Fruit fly (Drosophila melanogaster) whole organism, embryonic: ENCODE data around the gene CG8301.

Experiments
- BEAF-32 ChIP-seq: fragments of 200-800 bp; sonication (Bioruptor generic); optimal IDR thresholded peaks from 3 replicates; lab custom pipeline; 2017; ENCODE audit warnings: missing biosample characterization, missing genetic modification characterization, mild to moderate bottlenecking, moderate library complexity, missing genetic modification reagents
- CG1024 ChIP-seq: fragments of 200-800 bp; sonication (Bioruptor generic); IDR thresholded peaks from 2 replicates; pipeline ENCODE4 v1.3.6; 2022; ENCODE audit warnings: missing biosample characterization, missing genetic modification characterization
- CG11695 ChIP-seq: fragments of 200-800 bp; sonication (Bioruptor generic); IDR thresholded peaks from 3 replicates; pipeline ENCODE4 v1.3.6; 2022; ENCODE audit warnings: missing biosample characterization, missing genetic modification characterization
- CG13296 ChIP-seq: fragments of 200-800 bp; sonication (Bioruptor generic); optimal IDR thresholded peaks from 3 replicates; lab custom pipeline; 2018; ENCODE audit warnings: missing biosample characterization, mild to moderate bottlenecking, missing genetic modification characterization
- CG15011 ChIP-seq: fragments of 200-800 bp; sonication (Bioruptor generic); optimal IDR thresholded peaks from 3 replicates; lab custom pipeline; 2018; ENCODE audit warnings: missing biosample characterization, mild to moderate bottlenecking, missing genetic modification characterization
- CG15514 ChIP-seq: fragments of 200-800 bp; sonication (Bioruptor generic); optimal IDR thresholded peaks from 3 replicates; lab custom pipeline; 2017; ENCODE audit warnings: missing biosample characterization, missing genetic modification characterization, mild to moderate bottlenecking, moderate library complexity, missing genetic modification reagents
- CG16815 ChIP-seq: fragments of 200-800 bp; sonication (Bioruptor generic); optimal IDR thresholded peaks from 3 replicates; lab custom pipeline; 2017; ENCODE audit warnings: missing biosample characterization, mild to moderate bottlenecking, missing genetic modification characterization
- CG17612 ChIP-seq: fragments of 200-800 bp; sonication (Bioruptor generic); IDR thresholded peaks from 2 replicates; pipeline ENCODE4 v1.3.6; 2022; ENCODE audit warnings: missing biosample characterization, missing genetic modification characterization
- CG17802 ChIP-seq: fragments of 200-800 bp; sonication (Bioruptor generic); optimal IDR thresholded peaks from 2 replicates; lab custom pipeline; 2018; ENCODE audit warnings: missing biosample characterization, mild to moderate bottlenecking, missing genetic modification characterization, moderate library complexity
- CG1792 ChIP-seq: fragments of 200-800 bp; sonication (Bioruptor generic); optimal IDR thresholded peaks from 2 replicates; lab custom pipeline; 2016; ENCODE audit warnings: missing biosample characterization, missing genetic modification characterization
- CG2116 ChIP-seq: fragments of 200-800 bp; sonication (Bioruptor generic); optimal IDR thresholded peaks from 3 replicates; lab custom pipeline; 2018; ENCODE audit warnings: missing biosample characterization, mild to moderate bottlenecking, missing genetic modification characterization
- CG30020 ChIP-seq: fragments of 200-800 bp; optimal IDR thresholded peaks from 2 replicates; lab custom pipeline; 2019; ENCODE audit warnings: missing biosample characterization, mild to moderate bottlenecking, missing genetic modification characterization, moderate library complexity
- CG33213 ChIP-seq: fragments of 200-800 bp; sonication (Bioruptor generic); optimal IDR thresholded peaks from 3 replicates; lab custom pipeline; 2016; ENCODE audit warnings: missing biosample characterization, missing genetic modification characterization
- CG34376 ChIP-seq: fragments of 200-800 bp; sonication (Bioruptor generic); optimal IDR thresholded peaks from 2 replicates; lab custom pipeline; 2018; ENCODE audit warnings: missing biosample characterization, mild to moderate bottlenecking, missing genetic modification characterization
- CG4360 ChIP-seq: fragments of 200-800 bp; sonication (Bioruptor generic); IDR thresholded peaks from 2 replicates; pipeline ENCODE4 v1.3.6; 2022; ENCODE audit warnings: missing biosample characterization, missing genetic modification characterization
- CG7357 ChIP-seq: fragments of 200-800 bp; sonication (Bioruptor generic); IDR thresholded peaks from 3 replicates; pipeline ENCODE4 v1.3.6; 2022; ENCODE audit warnings: missing biosample characterization, missing genetic modification characterization
- CG7372 ChIP-seq: fragments of 200-800 bp; sonication (Bioruptor generic); IDR thresholded peaks from 2 replicates; pipeline ENCODE4 v1.3.6; 2022; ENCODE audit warnings: missing biosample characterization, missing genetic modification characterization
- CG8478 ChIP-seq: fragments of >200 bp; optimal IDR thresholded peaks from 2 replicates; lab custom pipeline; 2018
- CG9437 ChIP-seq: fragments of 200-800 bp; sonication (Bioruptor generic); optimal IDR thresholded peaks from 2 replicates; lab custom pipeline; 2018; ENCODE audit warnings: missing biosample characterization, mild to moderate bottlenecking, missing genetic modification characterization
- CG9817 ChIP-seq: fragments of 200-800 bp; sonication (Bioruptor generic); optimal IDR thresholded peaks from 2 replicates; lab custom pipeline; 2018; ENCODE audit warnings: missing biosample characterization, mild to moderate bottlenecking, missing genetic modification characterization, moderate library complexity
- Dfd ChIP-seq, 2 experiments: fragments of >200 bp; optimal IDR thresholded peaks; 2 replicates each; lab custom pipeline; 2017; ENCODE audit warnings: missing biosample characterization in 2 of 2, missing genetic modification characterization in 2 of 2
- Eip74EF ChIP-seq, 2 experiments: fragments of 200-800 bp in 1 of 2; fragments of >200 bp in 1 of 2; sonication (Bioruptor generic) in 1 of 2; optimal IDR thresholded peaks; 2 replicates each; lab custom pipeline; 2017 to 2019; ENCODE audit warnings: missing biosample characterization in 2 of 2, missing genetic modification characterization in 2 of 2, mild to moderate bottlenecking in 1 of 2, moderate library complexity in 1 of 2
- Ets65A ChIP-seq: fragments of 200-800 bp; sonication (Bioruptor generic); peaks from one replicate; lab custom pipeline; 2016; ENCODE audit warnings: missing biosample characterization, missing genetic modification characterization
- Ets97D ChIP-seq: fragments of 200-800 bp; sonication (Bioruptor generic); optimal IDR thresholded peaks from 3 replicates; lab custom pipeline; 2016; ENCODE audit warnings: missing biosample characterization, missing genetic modification characterization
- Fer1 ChIP-seq: fragments of 200-800 bp; sonication (Bioruptor generic); optimal IDR thresholded peaks from 2 replicates; lab custom pipeline; 2017; ENCODE audit warnings: missing biosample characterization, mild to moderate bottlenecking, missing genetic modification characterization
- HHEX ChIP-seq: fragments of 200-800 bp; sonication (Bioruptor generic); optimal IDR thresholded peaks from 3 replicates; lab custom pipeline; 2017; ENCODE audit warnings: missing biosample characterization, mild to moderate bottlenecking, missing genetic modification characterization, missing genetic modification reagents
- Lhr ChIP-seq: fragments of 200-800 bp; sonication (Bioruptor generic); optimal IDR thresholded peaks from 3 replicates; lab custom pipeline; 2017; ENCODE audit warnings: mild to moderate bottlenecking, missing biosample characterization, missing genetic modification reagents, missing genetic modification characterization
- Med ChIP-seq: fragments of 200-800 bp; sonication (Bioruptor generic); peaks from one replicate; lab custom pipeline; 2016; ENCODE audit warnings: missing biosample characterization, missing genetic modification characterization, mild to moderate bottlenecking, inconsistent platforms, moderate library complexity
- Myb ChIP-seq: fragments of 200-800 bp; sonication (Bioruptor generic); optimal IDR thresholded peaks from 2 replicates; lab custom pipeline; 2016; ENCODE audit warnings: missing biosample characterization, missing genetic modification characterization
- Trl ChIP-seq, 3 experiments: fragments of >200 bp in 2 of 3; fragments of 200-800 bp in 1 of 3; sonication (Bioruptor generic) in 1 of 3; optimal IDR thresholded peaks; 2 replicates in 1 of 3; 3 replicates in 2 of 3; lab custom pipeline; 2016 to 2017; ENCODE audit warnings: missing biosample characterization in 1 of 3, missing genetic modification characterization in 1 of 3
- ase ChIP-seq: fragments of 200-800 bp; sonication (Bioruptor generic); IDR thresholded peaks from 3 replicates; pipeline ENCODE4 v1.3.6; 2022; ENCODE audit warnings: missing biosample characterization, missing genetic modification characterization
- bcd ChIP-seq: fragments of 200-800 bp; sonication (Bioruptor generic); optimal IDR thresholded peaks from 2 replicates; lab custom pipeline; 2017; ENCODE audit warnings: missing biosample characterization, mild to moderate bottlenecking, missing genetic modification characterization
- ci ChIP-seq: fragments of 200-800 bp; sonication (Bioruptor generic); IDR thresholded peaks from 3 replicates; pipeline ENCODE4 v1.3.6; 2022; ENCODE audit warnings: missing biosample characterization, missing genetic modification characterization
- esg ChIP-seq: fragments of 200-800 bp; sonication (Bioruptor generic); conservative IDR thresholded peaks from 2 replicates; pipeline ENCODE4 v1.3.6; 2022; ENCODE audit warnings: missing biosample characterization, missing genetic modification characterization
- eve ChIP-seq, 2 experiments: fragments of >200 bp; optimal IDR thresholded peaks; 2 replicates each; lab custom pipeline; 2017; ENCODE audit warnings: missing biosample characterization in 2 of 2, missing genetic modification characterization in 2 of 2
- grau ChIP-seq: fragments of 200-800 bp; optimal IDR thresholded peaks from 3 replicates; lab custom pipeline; 2019; ENCODE audit warnings: missing biosample characterization, mild to moderate bottlenecking, missing genetic modification characterization, moderate library complexity
- lola ChIP-seq, 3 experiments: fragments of >200 bp in 2 of 3; fragments of 200-800 bp in 1 of 3; sonication (Bioruptor generic) in 1 of 3; optimal IDR thresholded peaks; 2 replicates each; lab custom pipeline; 2017 to 2019; ENCODE audit warnings: missing biosample characterization in 3 of 3, missing genetic modification characterization in 3 of 3, mild to moderate bottlenecking in 1 of 3, moderate library complexity in 1 of 3
- nau ChIP-seq: fragments of 200-800 bp; sonication (Bioruptor generic); optimal IDR thresholded peaks from 3 replicates; lab custom pipeline; 2017; ENCODE audit warnings: missing biosample characterization, mild to moderate bottlenecking, missing genetic modification characterization, missing genetic modification reagents
- pfk ChIP-seq: fragments of 200-800 bp; sonication (Bioruptor generic); optimal IDR thresholded peaks from 2 replicates; lab custom pipeline; 2018; ENCODE audit warnings: missing biosample characterization, mild to moderate bottlenecking, missing genetic modification characterization, moderate library complexity
- prd ChIP-seq, 3 experiments: fragments of >200 bp in 2 of 3; fragments of 200-800 bp in 1 of 3; sonication (Bioruptor generic) in 1 of 3; optimal IDR thresholded peaks in 2 of 3; IDR thresholded peaks in 1 of 3; 2 replicates in 2 of 3; 3 replicates in 1 of 3; pipeline versions ENCODE4 v1.3.6 to Lab custom; 2017 to 2022; ENCODE audit warnings: missing biosample characterization in 1 of 3, missing genetic modification characterization in 1 of 3
- pzg ChIP-seq: fragments of 200-800 bp; sonication (Bioruptor generic); optimal IDR thresholded peaks from 3 replicates; lab custom pipeline; 2018; ENCODE audit warnings: missing biosample characterization, mild to moderate bottlenecking, missing genetic modification characterization, moderate library complexity
- sens ChIP-seq: fragments of 200-800 bp; sonication (Bioruptor generic); peaks from one replicate; lab custom pipeline; 2016; ENCODE audit warnings: missing biosample characterization, missing genetic modification characterization
- sr ChIP-seq: fragments of 200-800 bp; sonication (Bioruptor generic); IDR thresholded peaks from 3 replicates; pipeline ENCODE4 v1.3.6; 2022; ENCODE audit warnings: missing biosample characterization, missing genetic modification characterization
- ssp ChIP-seq: fragments of 200-800 bp; sonication (Bioruptor generic); IDR thresholded peaks from 2 replicates; pipeline ENCODE4 v1.3.6; 2022; ENCODE audit warnings: missing biosample characterization, missing genetic modification characterization
- stwl ChIP-seq: fragments of 200-800 bp; sonication (Bioruptor generic); optimal IDR thresholded peaks from 3 replicates; lab custom pipeline; 2018; ENCODE audit warnings: missing biosample characterization, mild to moderate bottlenecking, missing genetic modification characterization, moderate library complexity
- trem ChIP-seq: fragments of 200-800 bp; optimal IDR thresholded peaks from 3 replicates; lab custom pipeline; 2019; ENCODE audit warnings: missing biosample characterization, mild to moderate bottlenecking, missing genetic modification characterization, moderate library complexity
- zfh2 ChIP-seq: fragments of 200-800 bp; sonication (Bioruptor generic); optimal IDR thresholded peaks from 2 replicates; lab custom pipeline; 2016; ENCODE audit warnings: missing biosample characterization, missing genetic modification characterization

CG8301 gene

DNA sequence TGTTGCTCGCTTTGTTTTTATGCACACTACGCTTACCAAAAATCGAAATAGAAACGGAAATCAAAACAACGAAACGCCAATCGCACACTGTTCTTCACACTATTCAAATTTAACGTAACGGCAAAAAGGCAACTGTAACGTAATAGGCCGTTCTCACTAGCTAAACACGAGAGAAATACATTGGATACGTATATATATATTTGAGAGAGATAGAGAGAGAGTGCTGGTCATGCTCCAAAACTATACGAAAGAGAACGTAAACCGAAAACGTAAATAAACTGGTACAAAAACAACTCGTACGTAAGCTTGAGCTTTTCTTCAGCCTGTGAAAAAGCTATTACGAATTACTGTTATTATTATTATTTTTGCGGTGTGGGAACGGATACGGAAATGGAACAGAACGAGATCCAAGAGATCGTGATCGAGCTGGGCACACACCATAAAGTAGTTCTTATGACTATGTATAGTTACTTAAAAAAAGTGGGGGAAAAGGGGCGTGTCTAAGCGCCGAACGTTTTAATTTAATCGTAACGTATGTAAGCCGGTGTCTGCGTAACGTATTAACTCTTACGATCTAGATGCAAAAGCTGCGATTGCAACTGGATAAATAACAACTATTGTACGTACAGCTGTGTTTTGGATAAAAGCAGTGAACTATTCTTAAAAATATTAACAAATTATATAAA lies 37.5 kb upstream of the CG8301 start:
- no peak for TF ChIP-seq CG15011 (GFP tag; lab: Kevin White, UChicago)
- peak; percentile 79 for TF ChIP-seq sens (GFP tag; lab: Kevin White, UChicago)
- TF ChIP-seq CG33213 (GFP tag; lab: Kevin White, UChicago): peak; percentile 40
- peak in 1 of 2 experiments; percentile 72 for TF ChIP-seq eve (GFP tag; optimal IDR thresholded peaks at IDR 0.05; lab: Kevin White, UChicago)
- TF ChIP-seq CG9437 (GFP tag; lab: Kevin White, UChicago): peak; percentile 99
- peak in 1 of 2 experiments; percentile 48 for TF ChIP-seq Eip74EF (GFP tag; optimal IDR thresholded peaks at IDR 0.05; lab: Kevin White, UChicago)
- TF ChIP-seq Fer1: no peak
- TF ChIP-seq lola (GFP tag; optimal IDR thresholded peaks at IDR 0.05; lab: Kevin White, UChicago): peak in 1 of 3 experiments; percentile 78
- TF ChIP-seq stwl (tag; lab: Kevin White, UChicago): peak; percentile 54
- peak; percentile 61 for TF ChIP-seq Med
- TF ChIP-seq sr (GFP tag; lab: Robert Waterston, UW): no peak
- TF ChIP-seq ssp: peak; percentile 80
- TF ChIP-seq CG11695 (GFP tag; lab: Robert Waterston, UW): 0 out of 3 replicates have a peak, but pooled peaks have one; percentile 6
- TF ChIP-seq ci (GFP tag; lab: Robert Waterston, UW): peak; percentile 44; the same call in 1 of the 3 replicates
- TF ChIP-seq BEAF-32 (GFP tag; lab: Kevin White, UChicago): no peak
- TF ChIP-seq pfk (GFP tag; lab: Kevin White, UChicago): peak; percentile 27
- peak; percentile 84 for TF ChIP-seq CG7357 (GFP tag; lab: Robert Waterston, UW)
- TF ChIP-seq Ets65A (GFP tag; lab: Kevin White, UChicago): peak; percentile 36
- TF ChIP-seq CG30020 (tag; lab: Kevin White, UChicago): peak; percentile 78
- peak; percentile 70 for TF ChIP-seq CG15514 (GFP tag; lab: Kevin White, UChicago)
- peak; percentile 35 for TF ChIP-seq CG17802 (tag; lab: Kevin White, UChicago)
- peak; percentile 67 for TF ChIP-seq Ets97D (GFP tag; lab: Kevin White, UChicago)
- TF ChIP-seq CG13296 (GFP tag; lab: Kevin White, UChicago): peak; percentile 13
- peak in 1 of 2 experiments; percentile 9 for TF ChIP-seq Dfd (GFP tag; optimal IDR thresholded peaks at IDR 0.05; lab: Kevin White, UChicago)
- TF ChIP-seq CG1792 (GFP tag; lab: Kevin White, UChicago): no peak
- no peak for TF ChIP-seq bcd
- no peak for TF ChIP-seq nau (GFP tag; lab: Kevin White, UChicago)
- TF ChIP-seq CG34376 (GFP tag; lab: Kevin White, UChicago): peak; percentile 6
- peak; percentile 65 for TF ChIP-seq Myb (GFP tag; lab: Kevin White, UChicago)
- peak; percentile 72 for TF ChIP-seq Lhr
- no peak for TF ChIP-seq esg (GFP tag; lab: Robert Waterston, UW)
- peak; percentile 3 for TF ChIP-seq trem (tag; lab: Kevin White, UChicago)
- peak; percentile 13 for TF ChIP-seq pzg (GFP tag; lab: Kevin White, UChicago)
- peak; percentile 18 for TF ChIP-seq CG2116 (GFP tag; lab: Kevin White, UChicago)
- TF ChIP-seq HHEX (GFP tag; lab: Kevin White, UChicago): peak; percentile 11
- peak; percentile 59 to 81 for TF ChIP-seq Trl (optimal IDR thresholded peaks at IDR 0.05; lab: Kevin White, UChicago)
- TF ChIP-seq Trl (GFP tag; optimal IDR thresholded peaks at IDR 0.05; lab: Kevin White, UChicago): no peak

DNA sequence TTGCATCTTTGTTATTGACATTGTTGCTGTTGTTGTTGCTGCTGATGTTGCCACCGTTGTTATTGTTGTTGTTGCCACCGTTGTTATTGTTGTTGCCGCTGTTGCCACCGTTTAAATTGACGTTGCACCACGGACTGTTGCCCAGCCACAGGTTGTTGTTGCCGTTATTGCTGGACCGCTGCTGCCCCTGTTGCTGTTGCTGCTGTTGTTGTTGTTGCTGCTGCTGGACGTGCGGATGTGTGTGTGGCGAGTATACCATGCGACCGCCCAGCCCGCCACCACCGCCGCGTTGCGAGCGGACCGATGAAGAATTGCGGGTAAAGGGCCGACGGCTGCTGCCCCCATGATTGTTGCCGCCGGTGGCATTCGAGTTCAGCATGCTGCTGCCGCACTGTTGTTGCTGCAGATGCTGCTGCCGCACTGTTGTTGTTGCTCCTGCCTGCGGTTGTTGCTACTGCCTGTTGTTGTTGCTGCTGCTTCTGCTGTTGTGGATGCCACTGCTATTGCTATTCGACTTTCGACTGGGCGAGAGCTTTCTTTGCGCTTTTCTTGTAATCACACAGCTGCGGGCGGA lies 34.2 kb upstream of the CG8301 start:
- TF ChIP-seq CG8478 (peak; percentile 55), CG4360 (GFP tag; lab: Robert Waterston, UW) (peak; percentile 94), Med (peak; percentile 70), CG7372 (GFP tag; lab: Robert Waterston, UW) (0 out of 2 replicates have a peak, but pooled peaks have one; percentile 17), CG17612 (GFP tag; lab: Robert Waterston, UW) (0 out of 2 replicates have a peak, but pooled peaks have one; percentile 33), prd (optimal IDR thresholded peaks at IDR 0.05; lab: Kevin White, UChicago) (no peak), prd (GFP tag; IDR thresholded peaks at IDR 0.05; lab: Robert Waterston, UW) (peak; percentile 39; the same call in 1 of the 3 replicates), CG16815 (GFP tag; lab: Kevin White, UChicago) (no peak), CG9817 (tag; lab: Kevin White, UChicago) (no peak), CG1024 (GFP tag; lab: Robert Waterston, UW) (no peak), ase (GFP tag; lab: Robert Waterston, UW) (0 out of 3 replicates have a peak, but pooled peaks have one; percentile 41), Dfd (GFP tag; optimal IDR thresholded peaks at IDR 0.05; lab: Kevin White, UChicago) (peak in 1 of 2 experiments; percentile 62), grau (tag; lab: Kevin White, UChicago) (no peak), zfh2 (GFP tag; lab: Kevin White, UChicago) (no peak)
